Worm (Caenorhabditis elegans): Measurements from ENCODE around the gene math-10.

ce11 chrII:1895278-1895677 lies 23.9 kb downstream of the math-10 start, which contains the start of gene C46F9.5:
- TF ChIP-seq nhr-76 (tag; optimal IDR thresholded peaks at IDR 0.05) (no peak), nhr-11 (tag; optimal IDR thresholded peaks at IDR 0.05) (no peak), pqm-1 (tag; optimal IDR thresholded peaks at IDR 0.05) (no peak), Y105C5A.15 (GFP tag; IDR thresholded peaks at IDR 0.05) (no peak), ama-1 (optimal IDR thresholded peaks at IDR 0.05) (no peak), mxl-2 (GFP tag; conservative IDR thresholded peaks at IDR 0.05) (no peak), lim-7 (GFP tag; IDR thresholded peaks at IDR 0.05) (no peak), fkh-10 (GFP tag; optimal IDR thresholded peaks at IDR 0.05) (no peak), hlh-11 (tag; optimal IDR thresholded peaks at IDR 0.05) (no peak), zag-1 (tag; optimal IDR thresholded peaks at IDR 0.05) (no peak), fos-1 (tag; optimal IDR thresholded peaks at IDR 0.05) (no peak), nhr-237 (tag; optimal IDR thresholded peaks at IDR 0.05) (no peak)

Measured in whole organism, L4 larva.